Fruit fly (Drosophila melanogaster) S2 (cell line): ENCODE measurements around the gene CG6999.

Experiments used
- CG8478 ChIP-seq: fragments of >200 bp; optimal IDR thresholded peaks from 2 replicates; lab custom pipeline; 2018
- CTCF ChIP-seq, 2 experiments: fragments of >200 bp; optimal IDR thresholded peaks; 2 replicates each; lab custom pipeline; 2018

DNA sequence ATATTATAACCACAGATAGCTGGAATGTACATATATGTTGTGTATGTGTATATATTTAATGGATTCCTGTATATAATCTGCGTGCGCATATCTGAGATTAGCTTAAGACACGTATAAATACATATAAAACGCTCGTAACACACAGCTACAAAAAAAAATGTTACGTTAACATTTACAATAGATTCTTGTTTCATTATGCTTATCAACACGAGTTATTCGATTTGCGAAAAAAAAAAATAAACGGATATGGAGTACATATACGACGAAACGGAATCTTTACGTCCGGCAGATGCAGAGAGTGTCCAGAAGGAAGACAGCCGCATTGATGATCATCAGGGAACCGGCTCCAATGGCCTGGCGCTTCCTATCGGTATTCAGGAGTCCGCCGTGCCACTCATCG is 16.9 kb upstream of the CG6999 start, which contains the start of gene CG10970:
- TF ChIP-seq CG8478 (no peak), CTCF (optimal IDR thresholded peaks at IDR 0.05; lab: Kevin White, UChicago) (no peak)
